Fruit fly (Drosophila melanogaster) whole organism: ENCODE measurements around the gene Ankrd49.

Experiments used
- CG8478 ChIP-seq: fragments of >200 bp; optimal IDR thresholded peaks from 2 replicates; lab custom pipeline; 2018; ENCODE audit warnings: inconsistent platforms
- Dll ChIP-seq: fragments of >200 bp; optimal IDR thresholded peaks from 2 replicates; lab custom pipeline; 2017
- EcR ChIP-seq, 2 experiments: fragments of >200 bp; optimal IDR thresholded peaks; 2 replicates each; lab custom pipeline; 2017; ENCODE audit warnings: missing biosample characterization in 2 of 2, missing genetic modification characterization in 2 of 2, missing genetic modification reagents in 2 of 2
- pan ChIP-seq: fragments of >200 bp; optimal IDR thresholded peaks from 2 replicates; lab custom pipeline; 2017
- psq ChIP-seq: fragments of >200 bp; optimal IDR thresholded peaks from 2 replicates; lab custom pipeline; 2017
- usp ChIP-seq: fragments of >200 bp; optimal IDR thresholded peaks from 2 replicates; lab custom pipeline; 2017; ENCODE audit warnings: missing biosample characterization, missing genetic modification characterization, mixed read lengths

Gene Ankrd49

dm6 chr2L:15007331-15007863 lies at the start of gene Ankrd49, which contains the start of gene NC2beta:
Ankrd49 (minus strand) TSS chr2L:15007431.
NC2beta (plus strand) TSS chr2L:15007813.
- TF ChIP-seq Dll (lab: Kevin White, UChicago) (no peak), psq (lab: Kevin White, UChicago) (no peak), usp (GFP tag; lab: Kevin White, UChicago) (no peak)

dm6 chr2L:15056359-15057220 lies 49.4 kb upstream of the Ankrd49 start:
- TF ChIP-seq CG8478 (no peak), Dll (lab: Kevin White, UChicago) (no peak), pan (lab: Kevin White, UChicago) (no peak), usp (GFP tag; lab: Kevin White, UChicago) (no peak), EcR (GFP tag; optimal IDR thresholded peaks at IDR 0.05; lab: Kevin White, UChicago) (no peak), psq (lab: Kevin White, UChicago) (no peak)

dm6 chr2L:15055105-15055504 lies 47.9 kb upstream of the Ankrd49 start:
- no peak for TF ChIP-seq EcR (GFP tag; optimal IDR thresholded peaks at IDR 0.05; lab: Kevin White, UChicago)

dm6 chr2L:15052805-15053388 lies 45.7 kb upstream of the Ankrd49 start:
- TF ChIP-seq psq (lab: Kevin White, UChicago) (no peak), Dll (lab: Kevin White, UChicago) (no peak), EcR (GFP tag; optimal IDR thresholded peaks at IDR 0.05; lab: Kevin White, UChicago) (no peak), pan (lab: Kevin White, UChicago) (no peak), usp (GFP tag; lab: Kevin White, UChicago) (no peak), CG8478 (no peak)

- TF ChIP-seq Dll (lab: Kevin White, UChicago) (no peak), pan (lab: Kevin White, UChicago) (no peak), psq (lab: Kevin White, UChicago) (no peak), usp (GFP tag; lab: Kevin White, UChicago) (no peak), EcR (GFP tag; optimal IDR thresholded peaks at IDR 0.05; lab: Kevin White, UChicago) (no peak), CG8478 (no peak)
Measured at dm6 chr2L:15043718-15044117, 36.5 kb upstream of the Ankrd49 start.

dm6 chr2L:15039309-15039772 lies 32.1 kb upstream of the Ankrd49 start:
- TF ChIP-seq CG8478 (no peak), psq (lab: Kevin White, UChicago) (no peak), usp (GFP tag; lab: Kevin White, UChicago) (no peak), Dll (lab: Kevin White, UChicago) (no peak)

dm6 chr2L:15038339-15039308 lies 31.4 kb upstream of the Ankrd49 start, which contains the start of gene CIAPIN1:
CIAPIN1 (minus strand) TSS chr2L:15038861.
- TF ChIP-seq Dll (lab: Kevin White, UChicago) (no peak), pan (lab: Kevin White, UChicago) (no peak), psq (lab: Kevin White, UChicago) (no peak), usp (GFP tag; lab: Kevin White, UChicago) (no peak)

dm6 chr2L:15035366-15035765 lies 28.1 kb upstream of the Ankrd49 start, which contains the start of gene yellow-c:
yellow-c (plus strand) TSS chr2L:15035394.
- TF ChIP-seq usp (GFP tag; lab: Kevin White, UChicago) (no peak), psq (lab: Kevin White, UChicago) (no peak), pan (lab: Kevin White, UChicago) (no peak), CG8478 (no peak), Dll (lab: Kevin White, UChicago) (no peak), EcR (GFP tag; optimal IDR thresholded peaks at IDR 0.05; lab: Kevin White, UChicago) (no peak)

dm6 chr2L:15031650-15032049 lies 24.4 kb upstream of the Ankrd49 start, which contains the start of gene CG31832:
CG31832 (minus strand) TSS chr2L:15031750.
- TF ChIP-seq Dll (lab: Kevin White, UChicago): no peak
- no peak for TF ChIP-seq EcR (GFP tag; optimal IDR thresholded peaks at IDR 0.05; lab: Kevin White, UChicago)
- no peak for TF ChIP-seq CG8478
- TF ChIP-seq pan (lab: Kevin White, UChicago): no peak
- TF ChIP-seq usp (GFP tag; lab: Kevin White, UChicago): no peak
- no peak for TF ChIP-seq psq (lab: Kevin White, UChicago)

dm6 chr2L:15026582-15026981 lies 19.4 kb upstream of the Ankrd49 start, which contains the start of gene CG33310:
CG33310 (plus strand) TSS chr2L:15026882.
- TF ChIP-seq pan (lab: Kevin White, UChicago) (no peak), psq (lab: Kevin White, UChicago) (no peak), usp (GFP tag; lab: Kevin White, UChicago) (no peak), Dll (lab: Kevin White, UChicago) (no peak), CG8478 (no peak), EcR (GFP tag; optimal IDR thresholded peaks at IDR 0.05; lab: Kevin White, UChicago) (no peak)
